Worm (Caenorhabditis elegans) whole organism, L3 larva: ENCODE measurements around the gene nlp-36.

Experiments used
- R02D3.7 ChIP-seq: fragments of 150-350 bp; optimal IDR thresholded peaks from 2 replicates; lab custom pipeline; 2014; ENCODE audit warnings: missing biosample characterization, missing genetic modification characterization
- ZK546.5 ChIP-seq: sonication (generic microtip); optimal IDR thresholded peaks from 2 replicates; lab custom pipeline; 2017; ENCODE audit warnings: missing biosample characterization, missing genetic modification characterization
- ama-1 ChIP-seq: fragments of 150-350 bp; optimal IDR thresholded peaks from 2 replicates; lab custom pipeline; 2018
- ceh-16 ChIP-seq: sonication (generic microtip); optimal IDR thresholded peaks from 2 replicates; lab custom pipeline; 2017; ENCODE audit warnings: missing biosample characterization, missing genetic modification characterization
- ceh-28 ChIP-seq: fragments of 150-350 bp; optimal IDR thresholded peaks from 2 replicates; lab custom pipeline; 2014; ENCODE audit warnings: missing biosample characterization, missing genetic modification reagents, missing genetic modification characterization
- ceh-82 ChIP-seq: fragments of 150-350 bp; optimal IDR thresholded peaks from 2 replicates; lab custom pipeline; 2014; ENCODE audit warnings: missing biosample characterization, missing genetic modification characterization
- daf-12 ChIP-seq: fragments of 150-350 bp; optimal IDR thresholded peaks from 2 replicates; lab custom pipeline; 2014; ENCODE audit warnings: missing biosample characterization, missing genetic modification reagents, missing genetic modification characterization
- egl-27 ChIP-seq: sonication (generic microtip); optimal IDR thresholded peaks from 4 replicates; lab custom pipeline; 2017; ENCODE audit warnings: missing biosample characterization, missing genetic modification reagents, missing genetic modification characterization
- egl-5 ChIP-seq: fragments of 150-350 bp; optimal IDR thresholded peaks from 2 replicates; lab custom pipeline; 2017; ENCODE audit warnings: missing biosample characterization, missing genetic modification reagents, missing genetic modification characterization, inconsistent platforms
- elt-1 ChIP-seq: fragments of 150-350 bp; optimal IDR thresholded peaks from 2 replicates; lab custom pipeline; 2014; ENCODE audit warnings: missing biosample characterization, missing genetic modification characterization
- elt-2 ChIP-seq: sonication (generic microtip); optimal IDR thresholded peaks from 2 replicates; lab custom pipeline; 2016; ENCODE audit warnings: missing genetic modification reagents, mild to moderate bottlenecking, missing genetic modification characterization, missing compliant biosample characterization
- elt-3 ChIP-seq, 3 experiments: fragments of 150-350 bp in 1 of 3; sonication (generic microtip) in 2 of 3; optimal IDR thresholded peaks; 2 replicates in 2 of 3; 4 replicates in 1 of 3; lab custom pipeline; 2014 to 2017; ENCODE audit warnings: missing biosample characterization in 3 of 3, missing genetic modification characterization in 3 of 3
- eor-1 ChIP-seq, 2 experiments: fragments of 150-350 bp; optimal IDR thresholded peaks; 2 replicates each; lab custom pipeline; 2014 to 2018; ENCODE audit warnings: missing biosample characterization in 2 of 2, missing genetic modification characterization in 2 of 2
- fkh-10 ChIP-seq: sonication (generic microtip); optimal IDR thresholded peaks from 2 replicates; lab custom pipeline; 2017; ENCODE audit warnings: missing biosample characterization, missing genetic modification reagents, missing genetic modification characterization
- fkh-2 ChIP-seq: fragments of 150-350 bp; optimal IDR thresholded peaks from 2 replicates; lab custom pipeline; 2014; ENCODE audit warnings: missing biosample characterization, missing genetic modification reagents, missing genetic modification characterization
- fos-1 ChIP-seq: fragments of 150-350 bp; optimal IDR thresholded peaks from 2 replicates; lab custom pipeline; 2014; ENCODE audit warnings: missing biosample characterization, missing genetic modification characterization
- jun-1 ChIP-seq: fragments of 150-350 bp; optimal IDR thresholded peaks from 2 replicates; lab custom pipeline; 2014; ENCODE audit warnings: missing biosample characterization, missing genetic modification reagents, missing genetic modification characterization
- lin-15B ChIP-seq: fragments of 150-350 bp; optimal IDR thresholded peaks from 2 replicates; lab custom pipeline; 2014; ENCODE audit warnings: missing biosample characterization, missing genetic modification characterization
- lin-39 ChIP-seq: fragments of 150-350 bp; optimal IDR thresholded peaks from 2 replicates; lab custom pipeline; 2018; ENCODE audit warnings: missing biosample characterization, missing genetic modification reagents, missing genetic modification characterization
- lsy-12 ChIP-seq: sonication (generic microtip); optimal IDR thresholded peaks from 2 replicates; lab custom pipeline; 2016; ENCODE audit warnings: mild to moderate bottlenecking, missing genetic modification characterization, missing compliant biosample characterization
- mdl-1 ChIP-seq: fragments of 150-350 bp; optimal IDR thresholded peaks from 2 replicates; lab custom pipeline; 2014; ENCODE audit warnings: missing biosample characterization, missing genetic modification characterization
- mml-1 ChIP-seq: fragments of 150-350 bp; sonication (generic microtip); optimal IDR thresholded peaks from 3 replicates; lab custom pipeline; 2014; ENCODE audit warnings: missing biosample characterization, missing genetic modification characterization
- nfya-1 ChIP-seq: sonication (generic microtip); optimal IDR thresholded peaks from 2 replicates; lab custom pipeline; 2017; ENCODE audit warnings: missing genetic modification characterization, mild to moderate bottlenecking, missing compliant biosample characterization, antibody characterized with exemption, moderate library complexity; ENCODE audit not compliant: insufficient read depth
- nhr-11 ChIP-seq: fragments of 150-350 bp; optimal IDR thresholded peaks from 2 replicates; lab custom pipeline; 2014; ENCODE audit warnings: missing biosample characterization, missing genetic modification characterization
- nhr-12 ChIP-seq: fragments of 150-350 bp; optimal IDR thresholded peaks from 2 replicates; lab custom pipeline; 2014; ENCODE audit warnings: missing biosample characterization, missing genetic modification characterization
- nhr-23 ChIP-seq: fragments of 150-350 bp; optimal IDR thresholded peaks from 2 replicates; lab custom pipeline; 2014; ENCODE audit warnings: missing biosample characterization, missing genetic modification reagents, missing genetic modification characterization
- nhr-25 ChIP-seq: sonication (generic microtip); optimal IDR thresholded peaks from 2 replicates; lab custom pipeline; 2017; ENCODE audit warnings: missing biosample characterization, missing genetic modification characterization
- nhr-28 ChIP-seq: fragments of 150-350 bp; optimal IDR thresholded peaks from 2 replicates; lab custom pipeline; 2014; ENCODE audit warnings: missing biosample characterization, missing genetic modification characterization
- nhr-43 ChIP-seq: sonication (generic microtip); optimal IDR thresholded peaks from 2 replicates; lab custom pipeline; 2016; ENCODE audit warnings: mild to moderate bottlenecking, missing genetic modification characterization, missing compliant biosample characterization; ENCODE audit not compliant: poor library complexity, severe bottlenecking
- nhr-67 ChIP-seq: fragments of 150-350 bp; optimal IDR thresholded peaks from 2 replicates; lab custom pipeline; 2014; ENCODE audit warnings: missing biosample characterization, missing genetic modification characterization
- nhr-77 ChIP-seq: fragments of 150-350 bp; optimal IDR thresholded peaks from 2 replicates; lab custom pipeline; 2014; ENCODE audit warnings: missing biosample characterization, missing genetic modification characterization
- pqm-1 ChIP-seq: fragments of 150-350 bp; optimal IDR thresholded peaks from 2 replicates; lab custom pipeline; 2017; ENCODE audit warnings: missing biosample characterization, missing genetic modification characterization, inconsistent platforms
- sea-2 ChIP-seq: fragments of 150-350 bp; sonication (generic microtip); optimal IDR thresholded peaks from 4 replicates; lab custom pipeline; 2014; ENCODE audit warnings: missing biosample characterization, missing genetic modification reagents, missing genetic modification characterization
- skn-1 ChIP-seq: fragments of 150-350 bp; optimal IDR thresholded peaks from 2 replicates; lab custom pipeline; 2014; ENCODE audit warnings: missing biosample characterization, missing genetic modification characterization
- snpc-4 ChIP-seq: fragments of 150-350 bp; optimal IDR thresholded peaks from 2 replicates; lab custom pipeline; 2014; ENCODE audit warnings: missing biosample characterization, missing genetic modification characterization
- tbx-2 ChIP-seq: sonication (generic microtip); optimal IDR thresholded peaks from 2 replicates; lab custom pipeline; 2016; ENCODE audit warnings: mild to moderate bottlenecking, missing genetic modification characterization, missing compliant biosample characterization
- unc-39 ChIP-seq: sonication (generic microtip); optimal IDR thresholded peaks from 4 replicates; lab custom pipeline; 2017; ENCODE audit warnings: missing biosample characterization, missing genetic modification characterization
- unc-62 ChIP-seq: fragments of 150-350 bp; sonication (generic microtip); optimal IDR thresholded peaks from 4 replicates; lab custom pipeline; 2014; ENCODE audit warnings: missing biosample characterization, missing genetic modification reagents, missing genetic modification characterization
- zag-1 ChIP-seq: fragments of 150-350 bp; optimal IDR thresholded peaks from 2 replicates; lab custom pipeline; 2014; ENCODE audit warnings: missing biosample characterization, missing genetic modification characterization
- ztf-11 ChIP-seq: fragments of 150-350 bp; optimal IDR thresholded peaks from 2 replicates; lab custom pipeline; 2014; ENCODE audit warnings: missing biosample characterization, missing genetic modification characterization
- ztf-4 ChIP-seq: fragments of 150-350 bp; optimal IDR thresholded peaks from 2 replicates; lab custom pipeline; 2014; ENCODE audit warnings: missing biosample characterization, missing genetic modification characterization

The nlp-36 gene

DNA sequence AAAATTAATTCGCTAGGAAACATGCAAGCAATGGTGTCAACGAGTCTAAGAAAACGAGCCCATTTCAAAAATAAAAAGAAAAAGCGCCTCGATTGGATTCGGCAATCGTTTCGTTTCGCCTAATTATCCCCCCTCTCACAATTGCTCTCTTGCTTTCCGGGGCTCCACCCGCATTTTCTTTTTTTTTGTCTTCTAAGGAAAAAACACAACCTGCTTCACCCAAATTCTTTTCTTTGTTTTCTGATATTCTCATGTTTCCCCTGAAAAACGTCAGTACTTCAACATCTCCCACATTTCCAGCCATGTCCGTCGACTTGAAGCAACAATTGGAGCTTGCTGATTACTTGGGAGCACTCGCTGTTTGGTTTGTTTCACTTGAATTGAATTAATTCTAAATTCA is at the start of gene nlp-36:
nlp-36 (plus strand) TSS at position 301 of the 400 bp plus-strand sequence.
- TF ChIP-seq unc-62 (no peak), zag-1 (tag; lab: Kevin White, UChicago) (no peak), pqm-1 (tag; lab: Kevin White, UChicago) (no peak), nhr-23 (tag; lab: Kevin White, UChicago) (no peak), nhr-25 (tag; lab: Kevin White, UChicago) (no peak)

DNA sequence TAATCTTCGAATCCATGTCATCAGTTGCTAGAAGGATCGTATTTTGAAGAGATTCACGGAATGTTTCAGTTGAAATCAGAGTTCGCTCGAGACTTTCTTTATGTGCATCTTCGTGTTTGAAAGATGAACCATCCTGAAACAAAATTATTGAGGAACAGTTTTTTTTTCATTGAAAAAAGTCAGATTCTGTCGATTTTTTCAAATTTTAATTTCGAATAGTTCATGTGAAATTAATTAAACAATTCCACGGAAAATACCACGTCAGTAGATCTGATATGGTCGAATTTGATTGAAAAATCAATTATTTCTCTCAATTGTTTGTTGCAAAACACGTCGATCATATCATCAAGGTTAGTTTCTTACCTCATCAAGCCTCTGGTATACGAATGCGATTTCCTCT is 49.1 kb upstream of the nlp-36 start, which contains the start of gene F54C8.1:
F54C8.1 (plus strand) TSS at position 301 of the 400 bp plus-strand sequence.
- TF ChIP-seq lin-15B (tag; lab: Kevin White, UChicago) (no peak), egl-5 (tag; lab: Kevin White, UChicago) (no peak), lin-39 (tag; lab: Kevin White, UChicago) (no peak), elt-1 (no peak), nhr-11 (tag; lab: Kevin White, UChicago) (no peak), R02D3.7 (tag; lab: Kevin White, UChicago) (no peak), unc-39 (tag; lab: Kevin White, UChicago) (no peak), nhr-12 (no peak), nhr-28 (no peak), egl-27 (tag; lab: Kevin White, UChicago) (no peak), ceh-16 (no peak), skn-1 (tag; lab: Kevin White, UChicago) (no peak), unc-62 (no peak), nhr-77 (tag; lab: Kevin White, UChicago) (no peak), lsy-12 (tag; lab: Kevin White, UChicago) (no peak)

DNA sequence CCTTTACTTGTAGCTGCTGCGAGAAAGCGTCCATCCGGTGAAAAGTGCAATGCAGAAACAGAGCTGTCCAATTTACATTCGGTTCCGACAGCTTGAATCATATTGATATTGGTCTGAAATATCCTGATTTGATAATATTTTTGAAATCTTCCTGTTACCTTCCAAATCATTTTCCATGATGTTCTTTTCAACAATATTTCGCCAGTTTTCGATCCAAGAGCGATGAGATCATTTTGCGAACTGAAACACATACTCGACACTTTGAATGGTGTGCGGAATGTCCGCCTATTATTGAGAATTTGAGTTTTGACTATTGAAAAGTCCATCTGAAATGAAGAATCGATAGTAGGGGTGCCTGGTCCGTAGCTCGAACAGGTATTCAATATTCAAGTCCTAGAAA is 47.4 kb upstream of the nlp-36 start, which contains the start of gene emb-30:
emb-30 (minus strand) TSS at position 328 of the 400 bp plus-strand sequence.
- TF ChIP-seq elt-2 (peak; percentile 3), tbx-2 (no peak), ztf-11 (tag; lab: Kevin White, UChicago) (no peak), ama-1 (peak; percentile 4)
- TF ChIP-seq, all 47 proteins: peak for 2

DNA sequence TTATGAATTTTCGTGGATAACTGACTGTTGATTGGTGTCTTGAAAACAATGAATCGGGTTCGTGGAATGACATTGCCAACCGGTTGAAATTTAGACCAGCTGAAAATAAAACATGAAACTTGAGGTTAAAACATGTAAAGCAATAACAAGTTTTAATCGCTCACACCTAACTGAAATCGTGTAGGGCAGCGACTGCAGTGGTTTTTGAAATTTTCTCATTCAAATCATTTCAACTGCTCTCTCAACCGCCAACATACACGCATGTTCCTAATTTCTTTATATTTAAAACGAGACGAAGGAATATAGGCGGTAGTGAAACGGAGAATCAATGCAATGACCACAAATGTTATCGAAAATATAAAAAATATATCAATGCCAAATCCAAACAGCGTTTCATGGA is 45.7 kb upstream of the nlp-36 start:
- no peak for TF ChIP-seq elt-1
- no peak for TF ChIP-seq daf-12 (tag; lab: Kevin White, UChicago)
- no peak for TF ChIP-seq ZK546.5
- TF ChIP-seq snpc-4 (tag; lab: Kevin White, UChicago), result no peak
- no peak for TF ChIP-seq ceh-82 (tag; lab: Kevin White, UChicago)
- no peak for TF ChIP-seq fkh-10 (GFP tag; lab: Kevin White, UChicago)
- no peak for TF ChIP-seq mml-1
- no peak for TF ChIP-seq fkh-2 (tag; lab: Kevin White, UChicago)
- no peak for TF ChIP-seq jun-1 (tag; lab: Kevin White, UChicago)
- TF ChIP-seq elt-3 (tag; optimal IDR thresholded peaks at IDR 0.05; lab: Kevin White, UChicago), result no peak
- no peak for TF ChIP-seq lin-15B (tag; lab: Kevin White, UChicago)
- no peak for TF ChIP-seq nhr-11 (tag; lab: Kevin White, UChicago)
- no peak for TF ChIP-seq nhr-25 (tag; lab: Kevin White, UChicago)

DNA sequence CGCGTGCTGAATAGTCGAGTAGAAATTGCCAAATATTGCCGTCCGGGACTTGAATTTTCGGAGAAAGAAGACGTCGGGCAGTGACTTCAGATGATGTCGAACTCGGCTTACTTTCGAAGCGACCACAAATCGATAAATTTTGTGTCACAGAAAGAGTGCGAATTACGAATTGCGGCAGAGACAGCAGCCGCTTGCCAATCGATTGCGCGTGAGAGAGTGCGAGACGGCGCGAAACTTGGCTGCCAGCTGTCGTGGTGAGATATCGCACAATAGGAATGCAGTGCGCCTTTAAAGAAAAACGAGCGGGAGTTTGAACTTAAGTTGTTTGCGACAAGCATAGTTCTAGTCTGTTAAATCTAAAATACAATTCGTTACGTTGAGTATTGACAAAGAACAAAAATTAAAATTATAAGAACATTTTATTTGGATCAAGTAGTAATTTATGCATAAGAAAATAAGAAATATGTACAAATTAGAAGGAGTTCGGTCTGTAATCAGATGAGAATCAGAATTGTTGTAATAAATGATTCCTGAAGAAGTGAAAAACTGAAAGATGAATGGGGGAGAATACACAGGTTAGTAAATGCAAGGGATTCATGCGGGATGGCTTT is 45.0 kb upstream of the nlp-36 start, which contains the start of gene pir-2:
pir-2 (minus strand) TSS at position 218 of the 611 bp plus-strand sequence.
- TF ChIP-seq daf-12 (tag; lab: Kevin White, UChicago), result no peak
- no peak for TF ChIP-seq fos-1 (tag; lab: Kevin White, UChicago)
- TF ChIP-seq tbx-2, result no peak
- peak; percentile 97 for TF ChIP-seq ceh-28 (tag; lab: Kevin White, UChicago)
- peak; percentile 40 for TF ChIP-seq pqm-1 (tag; lab: Kevin White, UChicago)
- peak; percentile 60 for TF ChIP-seq lsy-12 (tag; lab: Kevin White, UChicago)
- peak; percentile 85 for TF ChIP-seq nhr-25 (tag; lab: Kevin White, UChicago)
- no peak for TF ChIP-seq egl-27 (tag; lab: Kevin White, UChicago)
- peak; percentile 93 for TF ChIP-seq lin-15B (tag; lab: Kevin White, UChicago)
- TF ChIP-seq R02D3.7 (tag; lab: Kevin White, UChicago), result peak; percentile 74
- TF ChIP-seq ztf-4, result no peak
- TF ChIP-seq mdl-1 (tag; lab: Kevin White, UChicago), result no peak
- peak; percentile 21 for TF ChIP-seq nhr-43 (tag; lab: Kevin White, UChicago)
- peak; percentile 11 for TF ChIP-seq fkh-10 (GFP tag; lab: Kevin White, UChicago)
- TF ChIP-seq nhr-67 (tag; lab: Kevin White, UChicago), result no peak
- TF ChIP-seq unc-39 (tag; lab: Kevin White, UChicago), result no peak
- peak; percentile 79 for TF ChIP-seq snpc-4 (tag; lab: Kevin White, UChicago)
- TF ChIP-seq nhr-28, result no peak
- peak; percentile 11 for TF ChIP-seq zag-1 (tag; lab: Kevin White, UChicago)
- peak; percentile 86 for TF ChIP-seq ama-1
- TF ChIP-seq nhr-11 (tag; lab: Kevin White, UChicago), result no peak
- TF ChIP-seq nhr-23 (tag; lab: Kevin White, UChicago), result peak; percentile 89
- peak; percentile 66 for TF ChIP-seq egl-5 (tag; lab: Kevin White, UChicago)
- peak; percentile 96 for TF ChIP-seq nfya-1 (tag; lab: Kevin White, UChicago)
- TF ChIP-seq fkh-2 (tag; lab: Kevin White, UChicago), result no peak
- no peak for TF ChIP-seq nhr-77 (tag; lab: Kevin White, UChicago)
- no peak for TF ChIP-seq elt-3 (tag; optimal IDR thresholded peaks at IDR 0.05; lab: Kevin White, UChicago)
- TF ChIP-seq ZK546.5, result no peak
- no peak for TF ChIP-seq ztf-11 (tag; lab: Kevin White, UChicago)
- no peak for TF ChIP-seq unc-62
- peak; percentile 83 for TF ChIP-seq sea-2 (GFP tag; lab: Kevin White, UChicago)
- TF ChIP-seq mml-1, result no peak
- no peak for TF ChIP-seq eor-1 (tag; optimal IDR thresholded peaks at IDR 0.05; lab: Kevin White, UChicago)
